Worm (Caenorhabditis elegans) whole organism, midembryonic: ENCODE data around the gene fic-1.

ENCODE experiments used
- T22C8.4 ChIP-seq: fragments of 200-800 bp; sonication (Bioruptor generic); IDR thresholded peaks from 2 replicates; pipeline ENCODE4 v1.3.6; 2022; ENCODE audit warnings: missing genetic modification characterization, missing compliant biosample characterization
- cog-1 ChIP-seq: sonication (generic microtip); optimal IDR thresholded peaks from 2 replicates; lab custom pipeline; 2016; ENCODE audit warnings: missing genetic modification characterization, missing compliant biosample characterization
- flt-1 ChIP-seq: fragments of 200-800 bp; sonication (Bioruptor generic); IDR thresholded peaks from 2 replicates; pipeline ENCODE4 v1.3.6; 2022; ENCODE audit warnings: missing genetic modification characterization, missing compliant biosample characterization
- klf-2 ChIP-seq: fragments of 200-800 bp; sonication (Bioruptor generic); conservative IDR thresholded peaks from 2 replicates; pipeline ENCODE4 v1.3.6; 2022; ENCODE audit warnings: missing genetic modification reagents, missing genetic modification characterization, missing compliant biosample characterization
- med-1 ChIP-seq: sonication (generic microtip); optimal IDR thresholded peaks from 2 replicates; lab custom pipeline; 2017; ENCODE audit warnings: missing genetic modification characterization, mild to moderate bottlenecking, missing compliant biosample characterization, antibody characterized with exemption, missing genetic modification reagents; ENCODE audit not compliant: insufficient read depth
- ref-1 ChIP-seq: fragments of 200-800 bp; sonication (Bioruptor generic); conservative IDR thresholded peaks from 2 replicates; pipeline ENCODE4 v1.3.6; 2022; ENCODE audit warnings: missing genetic modification reagents, missing genetic modification characterization, missing compliant biosample characterization
- tab-1 ChIP-seq: fragments of 200-800 bp; sonication (Bioruptor generic); IDR thresholded peaks from 2 replicates; pipeline ENCODE4 v1.3.6; 2022; ENCODE audit warnings: missing genetic modification characterization, missing compliant biosample characterization
- ztf-23 ChIP-seq: fragments of 200-800 bp; sonication (Bioruptor generic); IDR thresholded peaks from 2 replicates; pipeline ENCODE4 v1.3.6; 2022; ENCODE audit warnings: missing genetic modification reagents, missing genetic modification characterization, missing compliant biosample characterization
- ztf-29 ChIP-seq: fragments of 200-800 bp; sonication (Bioruptor generic); IDR thresholded peaks from 2 replicates; pipeline ENCODE4 v1.3.6; 2022; ENCODE audit warnings: missing genetic modification reagents, missing genetic modification characterization, missing compliant biosample characterization

ce11 chrIV:10934786-10935185 lies 2.5 kb upstream of the fic-1 start:
- no peak for TF ChIP-seq klf-2 (GFP tag; lab: Robert Waterston, UW)
- TF ChIP-seq cog-1 (tag; lab: Kevin White, UChicago) = no peak
- no peak for TF ChIP-seq flt-1 (GFP tag; lab: Robert Waterston, UW)
- TF ChIP-seq ref-1 (GFP tag; lab: Robert Waterston, UW) = no peak
- no peak for TF ChIP-seq ztf-29 (GFP tag; lab: Robert Waterston, UW)
- TF ChIP-seq tab-1 (GFP tag; lab: Robert Waterston, UW) = no peak
- no peak for TF ChIP-seq med-1
- TF ChIP-seq T22C8.4 = no peak
- TF ChIP-seq ztf-23 (GFP tag; lab: Robert Waterston, UW) = no peak
